Fruit fly (Drosophila melanogaster) whole organism, embryonic: Measurements from ENCODE around the gene InR.
A peak's percentile ranks its signal among the peaks of the same experiment; 100 is the strongest.

Source experiments
- ATbp ChIP-seq: fragments of 200-800 bp; sonication (Bioruptor generic); optimal IDR thresholded peaks from 2 replicates; lab custom pipeline; 2017; ENCODE audit warnings: missing biosample characterization, mild to moderate bottlenecking, missing genetic modification characterization, missing genetic modification reagents
- Awh ChIP-seq: fragments of 200-800 bp; sonication (Bioruptor generic); IDR thresholded peaks from 2 replicates; pipeline ENCODE4, ENCODE4 v1.3.6; 2022; ENCODE audit warnings: missing biosample characterization, missing genetic modification characterization
- CG11247 ChIP-seq: fragments of 200-800 bp; sonication (Bioruptor generic); IDR thresholded peaks from 2 replicates; pipeline ENCODE4 v1.3.6; 2022; ENCODE audit warnings: missing biosample characterization, missing genetic modification characterization
- CG11723 ChIP-seq: fragments of 200-800 bp; sonication (Bioruptor generic); optimal IDR thresholded peaks from 2 replicates; lab custom pipeline; 2017; ENCODE audit warnings: missing biosample characterization, mild to moderate bottlenecking, missing genetic modification characterization
- CG14667 ChIP-seq: fragments of 200-800 bp; sonication (Bioruptor generic); IDR thresholded peaks from 2 replicates; pipeline ENCODE4 v1.3.6; 2022; ENCODE audit warnings: missing biosample characterization, missing genetic modification characterization
- CG16779 ChIP-seq: fragments of 200-800 bp; sonication (Bioruptor generic); IDR thresholded peaks from 2 replicates; pipeline ENCODE4 v1.3.6; 2022; ENCODE audit warnings: missing biosample characterization, missing genetic modification characterization
- CG16815 ChIP-seq: fragments of 200-800 bp; sonication (Bioruptor generic); optimal IDR thresholded peaks from 3 replicates; lab custom pipeline; 2017; ENCODE audit warnings: missing biosample characterization, mild to moderate bottlenecking, missing genetic modification characterization
- CG17359 ChIP-seq: fragments of 200-800 bp; sonication (Bioruptor generic); optimal IDR thresholded peaks from 3 replicates; lab custom pipeline; 2018; ENCODE audit warnings: missing biosample characterization, mild to moderate bottlenecking, missing genetic modification characterization, moderate library complexity
- CG17802 ChIP-seq: fragments of 200-800 bp; sonication (Bioruptor generic); optimal IDR thresholded peaks from 2 replicates; lab custom pipeline; 2018; ENCODE audit warnings: missing biosample characterization, mild to moderate bottlenecking, missing genetic modification characterization, moderate library complexity
- CG1832 ChIP-seq: fragments of 200-800 bp; sonication (Bioruptor generic); optimal IDR thresholded peaks from 2 replicates; lab custom pipeline; 2017; ENCODE audit warnings: missing biosample characterization, mild to moderate bottlenecking, missing genetic modification characterization, inconsistent platforms
- CG33557 ChIP-seq: fragments of 200-800 bp; sonication (Bioruptor generic); optimal IDR thresholded peaks from 2 replicates; lab custom pipeline; 2019; ENCODE audit warnings: missing biosample characterization, mild to moderate bottlenecking, missing genetic modification characterization, moderate library complexity
- CG5953 ChIP-seq: fragments of 200-800 bp; sonication (Bioruptor generic); IDR thresholded peaks from 2 replicates; pipeline ENCODE4 v1.3.6; 2022; ENCODE audit warnings: missing biosample characterization, missing genetic modification characterization
- CG8765 ChIP-seq: fragments of 200-800 bp; sonication (Bioruptor generic); IDR thresholded peaks from 2 replicates; pipeline ENCODE4 v1.3.6; 2022; ENCODE audit warnings: missing biosample characterization, missing genetic modification characterization
- CG9797 ChIP-seq: fragments of 200-800 bp; sonication (Bioruptor generic); optimal IDR thresholded peaks from 3 replicates; lab custom pipeline; 2018; ENCODE audit warnings: missing biosample characterization, mild to moderate bottlenecking, missing genetic modification characterization
- CG9932 ChIP-seq: fragments of 200-800 bp; sonication (Bioruptor generic); IDR thresholded peaks from 2 replicates; pipeline ENCODE4 v1.3.6; 2022; ENCODE audit warnings: missing biosample characterization, missing genetic modification characterization
- D19A ChIP-seq: fragments of 200-800 bp; optimal IDR thresholded peaks from 3 replicates; lab custom pipeline; 2019; ENCODE audit warnings: missing biosample characterization, mild to moderate bottlenecking, missing genetic modification characterization, moderate library complexity
- HLH4C ChIP-seq: fragments of 200-800 bp; sonication (Bioruptor generic); IDR thresholded peaks from 3 replicates; pipeline ENCODE4 v1.3.6; 2022; ENCODE audit warnings: missing biosample characterization, missing genetic modification characterization; ENCODE audit not compliant: partially characterized antibody
- HLH54F ChIP-seq: fragments of 200-800 bp; sonication (Bioruptor generic); optimal IDR thresholded peaks from 3 replicates; lab custom pipeline; 2016; ENCODE audit warnings: missing biosample characterization, missing genetic modification characterization
- Ptx1 ChIP-seq: fragments of 200-800 bp; sonication (Bioruptor generic); IDR thresholded peaks from 2 replicates; pipeline ENCODE4 v1.3.6; 2022; ENCODE audit warnings: missing biosample characterization, missing genetic modification characterization
- Stat92E ChIP-seq, 3 experiments: fragments of >200 bp in 2 of 3; fragments of 200-800 bp in 1 of 3; sonication (Bioruptor generic) in 1 of 3; optimal IDR thresholded peaks; 2 replicates each; lab custom pipeline; 2017 to 2019; ENCODE audit warnings: missing biosample characterization in 3 of 3, missing genetic modification characterization in 3 of 3, mild to moderate bottlenecking in 1 of 3, moderate library complexity in 1 of 3
- Xrp1 ChIP-seq: fragments of 200-800 bp; sonication (Bioruptor generic); IDR thresholded peaks from 2 replicates; pipeline ENCODE4 v1.3.6; 2022; ENCODE audit warnings: missing biosample characterization, missing genetic modification characterization
- chinmo ChIP-seq: fragments of 200-800 bp; sonication (Bioruptor generic); IDR thresholded peaks from 4 replicates; pipeline ENCODE4 v1.3.6; 2022; ENCODE audit warnings: missing biosample characterization, missing genetic modification characterization; ENCODE audit not compliant: partially characterized antibody
- crol ChIP-seq: fragments of 200-800 bp; sonication (Bioruptor generic); IDR thresholded peaks from 2 replicates; pipeline ENCODE4 v1.3.6; 2022; ENCODE audit warnings: missing biosample characterization, missing genetic modification characterization
- dimm ChIP-seq: fragments of 200-800 bp; sonication (Bioruptor generic); IDR thresholded peaks from 2 replicates; pipeline ENCODE4 v1.3.6; 2022; ENCODE audit warnings: missing biosample characterization, missing genetic modification characterization
- fd3F ChIP-seq: fragments of 200-800 bp; sonication (Bioruptor generic); optimal IDR thresholded peaks from 2 replicates; lab custom pipeline; 2018; ENCODE audit warnings: missing biosample characterization, mild to moderate bottlenecking, missing genetic modification characterization, moderate library complexity
- fd64A ChIP-seq: fragments of 200-800 bp; sonication (Bioruptor generic); optimal IDR thresholded peaks from 3 replicates; lab custom pipeline; 2018; ENCODE audit warnings: missing biosample characterization, mild to moderate bottlenecking, missing genetic modification characterization
- gem ChIP-seq: fragments of 200-800 bp; sonication (Bioruptor generic); optimal IDR thresholded peaks from 2 replicates; lab custom pipeline; 2019; ENCODE audit warnings: missing biosample characterization, mild to moderate bottlenecking, missing genetic modification characterization, moderate library complexity
- gsb-n ChIP-seq: fragments of 200-800 bp; sonication (Bioruptor generic); optimal IDR thresholded peaks from 3 replicates; lab custom pipeline; 2018; ENCODE audit warnings: missing biosample characterization, mild to moderate bottlenecking, missing genetic modification characterization
- jumu ChIP-seq: fragments of 200-800 bp; sonication (Bioruptor generic); optimal IDR thresholded peaks from 3 replicates; lab custom pipeline; 2016; ENCODE audit warnings: missing biosample characterization, missing genetic modification characterization
- mam ChIP-seq: fragments of 200-800 bp; sonication (Bioruptor generic); optimal IDR thresholded peaks from 3 replicates; lab custom pipeline; 2016; ENCODE audit warnings: missing biosample characterization, missing genetic modification characterization
- nom ChIP-seq: fragments of 200-800 bp; sonication (Bioruptor generic); optimal IDR thresholded peaks from 2 replicates; lab custom pipeline; 2017; ENCODE audit warnings: missing biosample characterization, missing genetic modification characterization, mild to moderate bottlenecking, moderate library complexity, missing genetic modification reagents
- pan ChIP-seq, 4 experiments: fragments of >200 bp in 3 of 4; fragments of 200-800 bp in 1 of 4; sonication (Bioruptor generic) in 1 of 4; optimal IDR thresholded peaks in 3 of 4; IDR thresholded peaks in 1 of 4; 2 replicates each; pipeline versions ENCODE4 v1.3.6 to Lab custom; 2017 to 2022; ENCODE audit warnings: missing biosample characterization in 2 of 4, missing genetic modification characterization in 2 of 4, mixed read lengths in 1 of 4
- prd ChIP-seq, 3 experiments: fragments of >200 bp in 2 of 3; fragments of 200-800 bp in 1 of 3; sonication (Bioruptor generic) in 1 of 3; optimal IDR thresholded peaks in 2 of 3; IDR thresholded peaks in 1 of 3; 2 replicates in 2 of 3; 3 replicates in 1 of 3; pipeline versions ENCODE4 v1.3.6 to Lab custom; 2017 to 2022; ENCODE audit warnings: missing biosample characterization in 1 of 3, missing genetic modification characterization in 1 of 3
- pros ChIP-seq: fragments of 200-800 bp; sonication (Bioruptor generic); optimal IDR thresholded peaks from 3 replicates; lab custom pipeline; 2019; ENCODE audit warnings: missing biosample characterization, mild to moderate bottlenecking, missing genetic modification characterization, moderate library complexity
- row ChIP-seq: fragments of 200-800 bp; sonication (Bioruptor generic); IDR thresholded peaks from 3 replicates; pipeline ENCODE4 v1.3.6; 2022; ENCODE audit warnings: missing biosample characterization, missing genetic modification characterization
- sens ChIP-seq: fragments of 200-800 bp; sonication (Bioruptor generic); peaks from one replicate; lab custom pipeline; 2016; ENCODE audit warnings: missing biosample characterization, missing genetic modification characterization
- seq ChIP-seq: fragments of 200-800 bp; sonication (Bioruptor generic); IDR thresholded peaks from 2 replicates; pipeline ENCODE4 v1.3.6; 2022; ENCODE audit warnings: missing biosample characterization, missing genetic modification characterization
- tgo ChIP-seq: fragments of 200-800 bp; sonication (Bioruptor generic); IDR thresholded peaks from 3 replicates; pipeline ENCODE4 v1.3.6; 2022; ENCODE audit warnings: missing biosample characterization, missing genetic modification characterization
- tup ChIP-seq: fragments of 200-800 bp; sonication (Bioruptor generic); optimal IDR thresholded peaks from 2 replicates; lab custom pipeline; 2016; ENCODE audit warnings: missing biosample characterization, mild to moderate bottlenecking, missing genetic modification characterization, moderate library complexity

InR gene

dm6 chr3R:21656492-21657484 is 37.7 kb upstream of the InR start (continued):
- TF ChIP-seq tup (GFP tag; lab: Kevin White, UChicago) (no peak), jumu (GFP tag; lab: Kevin White, UChicago) (no peak), CG17802 (tag; lab: Kevin White, UChicago) (no peak), HLH54F (GFP tag; lab: Kevin White, UChicago) (no peak), prd (optimal IDR thresholded peaks at IDR 0.05; lab: Kevin White, UChicago) (no peak), prd (GFP tag; IDR thresholded peaks at IDR 0.05; lab: Robert Waterston, UW) (peak; percentile 58; the same call in 2 of the 3 replicates), CG1832 (GFP tag; lab: Kevin White, UChicago) (no peak), fd3F (GFP tag; lab: Kevin White, UChicago) (no peak), seq (no peak; the same call in none of the 2 replicates), CG9797 (GFP tag; lab: Kevin White, UChicago) (no peak), CG16815 (no peak), gsb-n (tag; lab: Kevin White, UChicago) (peak; percentile 33), Stat92E (GFP tag; optimal IDR thresholded peaks at IDR 0.05; lab: Kevin White, UChicago) (no peak), chinmo (GFP tag; lab: Robert Waterston, UW) (peak; percentile 73; the same call in 2 of the 4 replicates), HLH4C (GFP tag; lab: Robert Waterston, UW) (no peak), pan (optimal IDR thresholded peaks at IDR 0.05; lab: Kevin White, UChicago) (no peak), pan (GFP tag; optimal IDR thresholded peaks at IDR 0.05 in 1 of 2, IDR thresholded peaks at IDR 0.05 in 1 of 2) (peak in 1 of 2 experiments; percentile 54), D19A (tag; lab: Kevin White, UChicago) (peak; percentile 95)
- TF ChIP-seq, all 482 proteins: peak for 200

DNA sequence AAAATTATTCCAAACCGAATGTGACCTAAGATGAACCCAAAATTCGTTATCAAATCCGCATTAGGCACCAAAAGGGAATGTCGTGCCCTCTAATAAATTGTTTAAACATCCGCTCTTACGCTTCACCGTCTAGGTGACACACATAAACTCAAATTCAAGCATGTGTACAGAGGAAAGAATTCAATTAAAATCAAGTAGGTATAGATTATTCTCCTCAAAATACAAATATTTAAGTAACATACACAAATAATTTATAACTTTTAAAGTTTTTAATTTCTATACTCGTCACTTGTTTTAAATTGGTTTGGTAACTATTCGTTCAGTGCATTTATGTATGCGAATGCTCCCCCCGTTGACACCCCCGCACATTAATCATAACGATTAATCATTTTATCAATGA is 36.3 kb upstream of the InR start:
- TF ChIP-seq fd64A (GFP tag; lab: Kevin White, UChicago): no peak
- peak; percentile 58 for TF ChIP-seq sens (GFP tag; lab: Kevin White, UChicago)
- TF ChIP-seq Xrp1 (GFP tag; lab: Robert Waterston, UW): 0 out of 2 replicates have a peak, but pooled peaks have one; percentile 14
- peak; percentile 25; the same call in 1 of the 3 replicates for TF ChIP-seq row (GFP tag; lab: Robert Waterston, UW)
- no peak for TF ChIP-seq tgo
- peak; percentile 5 for TF ChIP-seq gem (tag; lab: Kevin White, UChicago)
- TF ChIP-seq Awh (GFP tag; lab: Robert Waterston, UW): 0 out of 2 replicates have a peak, but pooled peaks have one; percentile 8
- 0 out of 2 replicates have a peak, but pooled peaks have one; percentile 28 for TF ChIP-seq Ptx1 (GFP tag; lab: Robert Waterston, UW)
- no peak for TF ChIP-seq CG17359 (tag; lab: Kevin White, UChicago)
- TF ChIP-seq CG14667 (GFP tag; lab: Robert Waterston, UW): 0 out of 2 replicates have a peak, but pooled peaks have one; percentile 5

DNA sequence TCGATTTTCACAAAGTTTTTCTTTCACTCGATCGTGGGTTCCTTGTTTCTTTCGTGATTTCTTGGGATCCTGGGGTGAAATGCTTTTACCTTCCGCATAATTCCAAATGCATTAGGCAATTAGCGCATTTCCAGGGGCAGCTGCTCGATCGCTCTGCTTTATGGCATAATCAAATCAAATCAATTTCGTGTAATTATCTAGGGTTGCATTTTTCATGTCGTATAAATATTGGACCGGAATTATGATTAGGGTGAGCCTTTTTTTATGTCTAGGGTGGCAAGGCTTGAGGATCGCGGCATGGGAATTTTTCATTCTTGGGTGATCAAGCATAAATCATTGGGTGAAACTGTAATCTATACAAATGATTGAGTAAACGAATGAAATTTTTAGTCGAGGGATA is 35.6 kb upstream of the InR start:
- TF ChIP-seq mam (GFP tag; lab: Kevin White, UChicago): no peak
- TF ChIP-seq CG11723 (GFP tag; lab: Kevin White, UChicago): no peak
- peak; percentile 66 for TF ChIP-seq pros (GFP tag; lab: Kevin White, UChicago)
- no peak for TF ChIP-seq CG33557 (GFP tag; lab: Kevin White, UChicago)
- TF ChIP-seq, all 482 proteins: peak for 1

DNA sequence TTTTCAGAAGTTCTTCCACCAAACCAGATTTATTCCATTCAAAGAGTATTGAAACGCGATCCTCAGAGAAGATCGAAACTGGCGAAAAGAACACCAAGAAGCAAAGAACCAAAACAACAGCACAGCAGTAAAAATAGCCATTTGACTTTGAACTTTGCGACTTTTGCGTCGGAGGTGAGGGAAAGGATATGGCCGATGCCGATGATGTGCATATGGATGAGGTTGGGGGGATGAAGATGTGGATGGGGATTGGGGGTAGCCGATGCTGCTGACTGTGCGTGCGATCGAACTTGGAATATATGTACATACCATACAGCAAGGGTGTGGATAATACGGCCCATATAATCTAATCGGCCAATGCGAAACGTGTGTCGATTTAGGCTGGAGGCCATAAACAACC is 34.3 kb upstream of the InR start:
- no peak for TF ChIP-seq CG9932 (GFP tag; lab: Robert Waterston, UW)
- TF ChIP-seq crol (GFP tag; lab: Robert Waterston, UW): 0 out of 2 replicates have a peak, but pooled peaks have one; percentile 11
- TF ChIP-seq dimm (GFP tag; lab: Robert Waterston, UW): no peak
- no peak for TF ChIP-seq ATbp (GFP tag; lab: Kevin White, UChicago)
- 0 out of 2 replicates have a peak, but pooled peaks have one; percentile 20 for TF ChIP-seq CG5953 (GFP tag; lab: Robert Waterston, UW)
- TF ChIP-seq nom: peak; percentile 76
- no peak for TF ChIP-seq CG11247
- TF ChIP-seq CG16779 (GFP tag; lab: Robert Waterston, UW): 0 out of 2 replicates have a peak, but pooled peaks have one; percentile 41
- no peak for TF ChIP-seq CG8765 (GFP tag; lab: Robert Waterston, UW)
